Worm (Caenorhabditis elegans) whole organism, L3 larva: ENCODE results near the gene B0361.14.

Experiments used
- ama-1 ChIP-seq: fragments of 150-350 bp; optimal IDR thresholded peaks from 2 replicates; lab custom pipeline; 2018
- egl-5 ChIP-seq: fragments of 150-350 bp; optimal IDR thresholded peaks from 2 replicates; lab custom pipeline; 2017; ENCODE audit warnings: missing biosample characterization, missing genetic modification reagents, missing genetic modification characterization, inconsistent platforms
- lin-15B ChIP-seq: fragments of 150-350 bp; optimal IDR thresholded peaks from 2 replicates; lab custom pipeline; 2014; ENCODE audit warnings: missing biosample characterization, missing genetic modification characterization
- nhr-28 ChIP-seq: fragments of 150-350 bp; optimal IDR thresholded peaks from 2 replicates; lab custom pipeline; 2014; ENCODE audit warnings: missing biosample characterization, missing genetic modification characterization
- nhr-77 ChIP-seq: fragments of 150-350 bp; optimal IDR thresholded peaks from 2 replicates; lab custom pipeline; 2014; ENCODE audit warnings: missing biosample characterization, missing genetic modification characterization
- pha-4 ChIP-seq: fragments of 150-350 bp; optimal IDR thresholded peaks from 2 replicates; lab custom pipeline; 2014; ENCODE audit warnings: missing biosample characterization, missing genetic modification reagents, missing genetic modification characterization
- unc-39 ChIP-seq: sonication (generic microtip); optimal IDR thresholded peaks from 4 replicates; lab custom pipeline; 2017; ENCODE audit warnings: missing biosample characterization, missing genetic modification characterization
- zag-1 ChIP-seq: fragments of 150-350 bp; optimal IDR thresholded peaks from 2 replicates; lab custom pipeline; 2014; ENCODE audit warnings: missing biosample characterization, missing genetic modification characterization
- ztf-4 ChIP-seq: fragments of 150-350 bp; optimal IDR thresholded peaks from 2 replicates; lab custom pipeline; 2014; ENCODE audit warnings: missing biosample characterization, missing genetic modification characterization

DNA sequence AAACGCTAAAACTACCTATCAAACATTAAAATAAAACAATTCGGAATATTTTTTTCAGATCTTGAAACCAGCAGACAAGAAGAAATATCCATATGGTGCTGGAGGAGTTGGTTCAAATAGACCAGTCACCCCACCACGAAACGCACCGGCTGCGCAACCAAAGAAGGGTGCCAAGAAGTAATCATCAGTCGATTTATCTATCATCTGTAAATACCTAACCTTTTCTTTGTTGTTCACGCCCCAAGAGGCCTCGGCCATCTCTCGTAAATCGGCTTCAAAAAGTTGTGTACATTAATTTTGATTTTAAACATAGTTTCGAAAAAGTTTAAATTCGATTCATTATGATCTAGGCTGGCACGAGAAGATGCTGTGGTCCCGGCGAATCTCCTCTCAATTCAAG lies 38.7 kb upstream of the B0361.14 start:
- TF ChIP-seq zag-1 (no peak), lin-15B (no peak), unc-39 (no peak), nhr-28 (tag; lab: Kevin White, UChicago) (no peak), ama-1 (lab: Kevin White, UChicago) (peak; percentile 53), nhr-77 (tag; lab: Kevin White, UChicago) (no peak), ztf-4 (tag; lab: Kevin White, UChicago) (no peak), pha-4 (tag; lab: Kevin White, UChicago) (no peak), egl-5 (tag; lab: Kevin White, UChicago) (no peak)
